Worm (Caenorhabditis elegans): Measurements from ENCODE around the gene seip-1.

ce11 chrV:6036547-6036946 is 16.5 kb downstream of the seip-1 start:
- TF ChIP-seq unc-62 (GFP tag; optimal IDR thresholded peaks at IDR 0.05) (no peak), ceh-88 (GFP tag; IDR thresholded peaks at IDR 0.05) (no peak), fos-1 (tag; optimal IDR thresholded peaks at IDR 0.05) (no peak), lin-13 (GFP tag; optimal IDR thresholded peaks at IDR 0.05) (no peak), pag-3 (tag; optimal IDR thresholded peaks at IDR 0.05; ENCODE audit: borderline replicate concordance, insufficient read depth) (no peak), ces-1 (GFP tag; optimal IDR thresholded peaks at IDR 0.05) (no peak), nhr-28 (tag; optimal IDR thresholded peaks at IDR 0.05) (no peak)
